Worm (Caenorhabditis elegans): ENCODE measurements around the gene srx-34.

srx-34 gene

ce11 chrV:7087340-7087739, 32.7 kb downstream of the srx-34 start (continued):
- TF ChIP-seq zip-5 (tag; optimal IDR thresholded peaks at IDR 0.05) = no peak
- TF ChIP-seq ceh-45 (GFP tag; IDR thresholded peaks at IDR 0.05) = no peak
- no peak for TF ChIP-seq syd-9 (tag; optimal IDR thresholded peaks at IDR 0.05)

- TF ChIP-seq unc-55 (GFP tag; optimal IDR thresholded peaks at IDR 0.05) (peak; percentile 72), ceh-30 (tag; optimal IDR thresholded peaks at IDR 0.05) (no peak), pros-1 (tag; optimal IDR thresholded peaks at IDR 0.05) (no peak), K02D7.2 (tag; optimal IDR thresholded peaks at IDR 0.05) (no peak)
These were observed 34.5 kb downstream of the srx-34 start, which contains the start of gene VC5.2 for ce11 chrV:7085518-7086104. Gene VC5.2 (plus strand): TSS chrV:7085956.

- TF ChIP-seq elt-4 (tag; optimal IDR thresholded peaks at IDR 0.05) (no peak), C08G9.2 (tag; optimal IDR thresholded peaks at IDR 0.05) (peak; percentile 92), F13H6.1 (tag; optimal IDR thresholded peaks at IDR 0.05) (peak; percentile 17), madf-2 (tag; optimal IDR thresholded peaks at IDR 0.05) (no peak), odd-2 (tag; optimal IDR thresholded peaks at IDR 0.05) (no peak), unc-86 (tag; optimal IDR thresholded peaks at IDR 0.05) (peak; percentile 1), hlh-8 (tag; optimal IDR thresholded peaks at IDR 0.05) (peak; percentile 78), mec-3 (tag; optimal IDR thresholded peaks at IDR 0.05; ENCODE audit: borderline replicate concordance) (peak; percentile 72), pha-2 (tag; optimal IDR thresholded peaks at IDR 0.05) (peak; percentile 36), C38D4.7 (GFP tag; optimal IDR thresholded peaks at IDR 0.05) (no peak), zip-5 (tag; optimal IDR thresholded peaks at IDR 0.05) (peak; percentile 77), pros-1 (tag; optimal IDR thresholded peaks at IDR 0.05) (no peak), ceh-6 (GFP tag; optimal IDR thresholded peaks at IDR 0.05) (no peak), sox-2 (GFP tag; IDR thresholded peaks at IDR 0.05) (no peak), dve-1 (tag; optimal IDR thresholded peaks at IDR 0.05) (no peak), ref-2 (tag; optimal IDR thresholded peaks at IDR 0.05) (peak; percentile 73), sox-4 (tag; optimal IDR thresholded peaks at IDR 0.05) (no peak), ceh-34 (tag; optimal IDR thresholded peaks at IDR 0.05) (peak; percentile 58), elt-2 (tag; optimal IDR thresholded peaks at IDR 0.05) (peak; percentile 38), ceh-30 (tag; optimal IDR thresholded peaks at IDR 0.05) (no peak), hlh-30 (tag; optimal IDR thresholded peaks at IDR 0.05; ENCODE audit: insufficient read depth) (no peak), eyg-1 (tag; optimal IDR thresholded peaks at IDR 0.05) (peak; percentile 21), tbx-7 (tag; optimal IDR thresholded peaks at IDR 0.05) (peak; percentile 81), ztf-16 (tag; optimal IDR thresholded peaks at IDR 0.05) (peak; percentile 27), ama-1 (optimal IDR thresholded peaks at IDR 0.05) (no peak), ceh-14 (tag; optimal IDR thresholded peaks at IDR 0.05) (peak; percentile 72), unc-3 (GFP tag; conservative IDR thresholded peaks at IDR 0.05) (0 out of 2 replicates have a peak, but pooled peaks have one; percentile 32), unc-3 (tag; optimal IDR thresholded peaks at IDR 0.05) (no peak), K02D7.2 (tag; optimal IDR thresholded peaks at IDR 0.05) (no peak), ceh-9 (tag; optimal IDR thresholded peaks at IDR 0.05) (no peak), pqm-1 (tag; optimal IDR thresholded peaks at IDR 0.05) (peak; percentile 63), pag-3 (tag; optimal IDR thresholded peaks at IDR 0.05; ENCODE audit: borderline replicate concordance) (no peak), hlh-15 (tag; optimal IDR thresholded peaks at IDR 0.05) (no peak), tbx-2 (tag; optimal IDR thresholded peaks at IDR 0.05) (peak; percentile 86), syd-9 (tag; optimal IDR thresholded peaks at IDR 0.05) (no peak), pat-9 (tag; optimal IDR thresholded peaks at IDR 0.05) (no peak), rnt-1 (tag; optimal IDR thresholded peaks at IDR 0.05) (peak; percentile 42), sdc-2 (tag; optimal IDR thresholded peaks at IDR 0.05) (no peak), ttx-3 (tag; optimal IDR thresholded peaks at IDR 0.05) (no peak), fax-1 (tag; optimal IDR thresholded peaks at IDR 0.05) (peak; percentile 63), ceh-2 (tag; optimal IDR thresholded peaks at IDR 0.05) (peak; percentile 88), unc-42 (tag; optimal IDR thresholded peaks at IDR 0.05) (peak; percentile 30), lim-6 (tag; optimal IDR thresholded peaks at IDR 0.05) (peak; percentile 43), ets-4 (tag; optimal IDR thresholded peaks at IDR 0.05) (peak; percentile 89), ceh-24 (tag; optimal IDR thresholded peaks at IDR 0.05) (no peak), ceh-22 (tag; optimal IDR thresholded peaks at IDR 0.05) (no peak)
These were observed 35.4 kb downstream of the srx-34 start, which contains the start of gene mys-1 for ce11 chrV:7084612-7085139. Gene mys-1 (minus strand): TSS chrV:7084662.

Data from whole organism, late embryonic.